Worm (Caenorhabditis elegans): ENCODE data around the gene metl-6.

- TF ChIP-seq nhr-12 (tag; optimal IDR thresholded peaks at IDR 0.05): no peak
- no peak for TF ChIP-seq ces-1 (GFP tag; optimal IDR thresholded peaks at IDR 0.05)
- no peak for TF ChIP-seq nhr-237 (tag; optimal IDR thresholded peaks at IDR 0.05)
- no peak for TF ChIP-seq unc-39 (tag; optimal IDR thresholded peaks at IDR 0.05)
- no peak for TF ChIP-seq elt-3 (tag; optimal IDR thresholded peaks at IDR 0.05)
- TF ChIP-seq ham-2 (GFP tag; optimal IDR thresholded peaks at IDR 0.05): no peak
- no peak for TF ChIP-seq pha-4 (tag; optimal IDR thresholded peaks at IDR 0.05)
- TF ChIP-seq snpc-4 (tag; optimal IDR thresholded peaks at IDR 0.05): no peak
- TF ChIP-seq elt-1 (tag; optimal IDR thresholded peaks at IDR 0.05; ENCODE audit: borderline replicate concordance, insufficient read depth): no peak
- TF ChIP-seq mls-2 (tag; optimal IDR thresholded peaks at IDR 0.05): no peak
- no peak for TF ChIP-seq bed-3 (GFP tag; optimal IDR thresholded peaks at IDR 0.05)
Observed at ce11 chrIII:3898354-3898753, 23.2 kb downstream of the metl-6 start.
